Worm (Caenorhabditis elegans): ENCODE results near the gene tbx-37.

tbx-37 gene

DNA sequence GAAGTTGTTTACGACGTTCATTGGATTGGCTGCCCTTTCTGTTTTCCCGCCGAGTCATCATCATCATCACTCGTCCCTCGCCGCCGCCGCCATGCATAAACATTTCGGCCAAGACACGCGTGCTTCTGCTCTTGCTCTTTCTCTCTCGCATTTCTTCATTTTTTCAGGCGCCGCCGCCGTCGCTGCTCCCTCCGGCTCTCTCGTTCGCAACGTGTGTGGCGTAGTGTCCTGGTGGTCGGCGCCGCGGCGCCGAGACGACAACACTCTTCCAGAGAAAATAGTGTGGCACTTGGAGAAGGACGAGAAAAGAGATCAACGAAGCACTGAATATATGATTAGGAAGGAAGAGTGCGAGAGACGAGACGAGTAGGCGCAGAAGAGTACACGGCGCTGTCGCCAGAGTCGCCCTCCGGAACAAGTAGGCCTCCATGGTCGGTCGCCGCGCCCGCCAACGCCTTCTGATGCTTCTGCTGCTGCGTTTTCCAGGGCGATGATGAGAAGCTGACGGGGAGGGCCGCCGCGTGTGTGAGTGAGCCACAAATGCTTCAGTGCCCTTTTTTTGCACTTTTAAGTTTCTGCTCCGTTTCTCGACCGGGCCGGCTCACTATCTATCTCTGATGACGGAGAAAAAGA, 41.3 kb downstream of the tbx-37 start:
- TF ChIP-seq Y5F2A.4 (GFP tag; optimal IDR thresholded peaks at IDR 0.05) = no peak
- peak; percentile 58 for TF ChIP-seq mep-1 (tag; optimal IDR thresholded peaks at IDR 0.05)
- TF ChIP-seq mes-2 (tag; optimal IDR thresholded peaks at IDR 0.05; ENCODE audit: poor library complexity, severe bottlenecking) = peak; percentile 52
- no peak for TF ChIP-seq lin-15B (tag; optimal IDR thresholded peaks at IDR 0.05)
- no peak for TF ChIP-seq daf-12 (tag; optimal IDR thresholded peaks at IDR 0.05)
- no peak for TF ChIP-seq nhr-41 (GFP tag; IDR thresholded peaks at IDR 0.05)
- TF ChIP-seq ztf-7 (tag; optimal IDR thresholded peaks at IDR 0.05) = no peak
- TF ChIP-seq lsy-2 (tag; optimal IDR thresholded peaks at IDR 0.05) = peak in 1 of 2 experiments; percentile 49
- no peak for TF ChIP-seq lin-29 (GFP tag; IDR thresholded peaks at IDR 0.05)
- no peak for TF ChIP-seq lin-38 (GFP tag; IDR thresholded peaks at IDR 0.05)
- TF ChIP-seq jun-1 (tag; optimal IDR thresholded peaks at IDR 0.05) = no peak
- no peak for TF ChIP-seq daf-19 (GFP tag; conservative IDR thresholded peaks at IDR 0.05)
- TF ChIP-seq pha-4 (GFP tag; IDR thresholded peaks at IDR 0.05) = peak; percentile 55; the same call in 1 of the 2 replicates
- TF ChIP-seq pha-4 (tag; optimal IDR thresholded peaks at IDR 0.05) = no peak
- TF ChIP-seq mxl-2 (GFP tag; conservative IDR thresholded peaks at IDR 0.05) = no peak
- TF ChIP-seq nhr-28 (tag; optimal IDR thresholded peaks at IDR 0.05) = peak; percentile 35
- TF ChIP-seq dmd-9 (GFP tag; IDR thresholded peaks at IDR 0.05) = no peak
- TF ChIP-seq vab-7 (GFP tag; IDR thresholded peaks at IDR 0.05) = no peak
- no peak for TF ChIP-seq ama-1 (optimal IDR thresholded peaks at IDR 0.05)
- no peak for TF ChIP-seq nhr-10 (tag; optimal IDR thresholded peaks at IDR 0.05)
- no peak for TF ChIP-seq F26F4.8 (GFP tag; conservative IDR thresholded peaks at IDR 0.05)
- TF ChIP-seq D1046.2 (GFP tag; IDR thresholded peaks at IDR 0.05) = no peak
- peak; percentile 92 for TF ChIP-seq set-16 (GFP tag; IDR thresholded peaks at IDR 0.05)
- TF ChIP-seq T20F7.1 (GFP tag; optimal IDR thresholded peaks at IDR 0.05) = no peak
- TF ChIP-seq mxl-3 (GFP tag; optimal IDR thresholded peaks at IDR 0.05) = peak; percentile 79
- no peak for TF ChIP-seq ces-1 (GFP tag; optimal IDR thresholded peaks at IDR 0.05)
- no peak for TF ChIP-seq F10B5.3 (tag; optimal IDR thresholded peaks at IDR 0.05)
- no peak for TF ChIP-seq F49E8.2 (tag; optimal IDR thresholded peaks at IDR 0.05; ENCODE audit: borderline replicate concordance)
- peak; percentile 30 for TF ChIP-seq pqm-1 (tag; optimal IDR thresholded peaks at IDR 0.05)
- TF ChIP-seq nhr-237 (tag; optimal IDR thresholded peaks at IDR 0.05) = no peak
- no peak for TF ChIP-seq saeg-2 (GFP tag; IDR thresholded peaks at IDR 0.05)
- TF ChIP-seq daf-16 (GFP tag; optimal IDR thresholded peaks at IDR 0.05) = peak in 1 of 2 experiments; percentile 55
- peak; percentile 75 for TF ChIP-seq daf-16 (tag; optimal IDR thresholded peaks at IDR 0.05)
- TF ChIP-seq zfp-3 (GFP tag; conservative IDR thresholded peaks at IDR 0.05) = no peak
- TF ChIP-seq nhr-42 (GFP tag; IDR thresholded peaks at IDR 0.05) = no peak
- peak; percentile 97 for TF ChIP-seq aha-1 (tag)
- no peak for TF ChIP-seq daf-8 (GFP tag; IDR thresholded peaks at IDR 0.05)
- TF ChIP-seq F37D6.2 (tag; optimal IDR thresholded peaks at IDR 0.05) = peak; percentile 54
- TF ChIP-seq rbr-2 (tag; optimal IDR thresholded peaks at IDR 0.05) = peak; percentile 76
- TF ChIP-seq nhr-6 (tag; optimal IDR thresholded peaks at IDR 0.05) = no peak
- no peak for TF ChIP-seq aly-2 (tag; optimal IDR thresholded peaks at IDR 0.05)
- TF ChIP-seq ceh-28 (tag; optimal IDR thresholded peaks at IDR 0.05) = no peak
- 0 out of 2 replicates have a peak, but pooled peaks have one; percentile 60 for TF ChIP-seq ctbp-1 (GFP tag; IDR thresholded peaks at IDR 0.05)
- TF ChIP-seq fos-1 (tag; optimal IDR thresholded peaks at IDR 0.05) = no peak
- no peak for TF ChIP-seq unc-39 (tag; optimal IDR thresholded peaks at IDR 0.05)
- no peak for TF ChIP-seq ceh-62 (tag; optimal IDR thresholded peaks at IDR 0.05)
- no peak for TF ChIP-seq egl-27 (tag; optimal IDR thresholded peaks at IDR 0.05)
- TF ChIP-seq fkh-10 (GFP tag; optimal IDR thresholded peaks at IDR 0.05) = peak; percentile 35
- TF ChIP-seq snpc-1.2 (GFP tag; IDR thresholded peaks at IDR 0.05) = no peak
- no peak for TF ChIP-seq lin-1 (GFP tag; IDR thresholded peaks at IDR 0.05)
- peak; percentile 15; the same call in 1 of the 2 replicates for TF ChIP-seq dmd-6 (GFP tag; IDR thresholded peaks at IDR 0.05)
- no peak for TF ChIP-seq egl-43 (GFP tag; IDR thresholded peaks at IDR 0.05)
- TF ChIP-seq Y105C5A.15 (GFP tag; IDR thresholded peaks at IDR 0.05) = no peak
